Worm (Caenorhabditis elegans): Measurements from ENCODE around the gene irld-57.

The irld-57 gene

DNA sequence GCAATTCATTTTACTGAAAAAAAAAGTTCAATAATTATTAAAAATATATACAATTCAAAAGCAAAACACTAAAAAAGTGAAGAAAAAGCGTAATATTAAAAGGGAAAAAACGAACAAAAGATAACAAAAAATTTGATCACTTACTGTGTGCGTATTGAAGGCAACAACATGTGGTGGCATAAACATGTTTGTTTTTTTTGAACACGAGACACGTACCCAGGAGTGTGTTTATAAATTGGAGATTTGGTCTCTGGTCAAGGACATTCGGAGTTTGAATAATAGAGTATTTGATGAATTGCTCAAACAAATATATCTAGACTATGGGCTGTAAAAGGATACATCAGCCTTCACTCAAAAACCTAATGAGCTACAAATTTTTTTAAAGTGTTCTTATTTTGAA is 10.9 kb downstream of the irld-57 start:
- TF ChIP-seq ztf-11 (tag; optimal IDR thresholded peaks at IDR 0.05) (no peak), ceh-83 (GFP tag; optimal IDR thresholded peaks at IDR 0.05) (no peak), nhr-76 (tag; optimal IDR thresholded peaks at IDR 0.05) (no peak), snpc-4 (tag; optimal IDR thresholded peaks at IDR 0.05) (no peak), zip-8 (tag; optimal IDR thresholded peaks at IDR 0.05) (no peak), unc-120 (tag; optimal IDR thresholded peaks at IDR 0.05; ENCODE audit: poor library complexity, severe bottlenecking) (no peak), ceh-39 (tag; optimal IDR thresholded peaks at IDR 0.05) (no peak), lsy-2 (tag; optimal IDR thresholded peaks at IDR 0.05) (no peak), blmp-1 (tag; optimal IDR thresholded peaks at IDR 0.05) (no peak), sem-2 (GFP tag; optimal IDR thresholded peaks at IDR 0.05) (no peak), ceh-43 (GFP tag; optimal IDR thresholded peaks at IDR 0.05) (no peak), nhr-2 (tag; optimal IDR thresholded peaks at IDR 0.05) (no peak), mep-1 (tag; optimal IDR thresholded peaks at IDR 0.05) (no peak), mls-2 (tag; optimal IDR thresholded peaks at IDR 0.05) (no peak), nhr-12 (tag; optimal IDR thresholded peaks at IDR 0.05) (no peak), cnd-1 (tag; optimal IDR thresholded peaks at IDR 0.05) (no peak), tbx-8 (GFP tag; optimal IDR thresholded peaks at IDR 0.05) (no peak), pha-4 (tag; optimal IDR thresholded peaks at IDR 0.05) (no peak), nhr-237 (tag; optimal IDR thresholded peaks at IDR 0.05) (no peak)

- TF ChIP-seq tbx-8 (GFP tag; optimal IDR thresholded peaks at IDR 0.05) (no peak), nhr-28 (tag; optimal IDR thresholded peaks at IDR 0.05) (no peak), ceh-39 (tag; optimal IDR thresholded peaks at IDR 0.05) (no peak), nhr-2 (tag; optimal IDR thresholded peaks at IDR 0.05) (no peak), flh-1 (GFP tag; optimal IDR thresholded peaks at IDR 0.05) (no peak), sptf-1 (tag; optimal IDR thresholded peaks at IDR 0.05) (no peak), mab-5 (tag; optimal IDR thresholded peaks at IDR 0.05) (no peak), nhr-237 (tag; optimal IDR thresholded peaks at IDR 0.05) (no peak), ces-1 (GFP tag; optimal IDR thresholded peaks at IDR 0.05) (no peak), hlh-1 (tag; optimal IDR thresholded peaks at IDR 0.05) (no peak), ceh-83 (GFP tag; optimal IDR thresholded peaks at IDR 0.05) (no peak), mls-2 (tag; optimal IDR thresholded peaks at IDR 0.05) (no peak), snpc-4 (tag; optimal IDR thresholded peaks at IDR 0.05) (no peak), mep-1 (tag; optimal IDR thresholded peaks at IDR 0.05) (no peak), elt-1 (tag; optimal IDR thresholded peaks at IDR 0.05; ENCODE audit: borderline replicate concordance, insufficient read depth) (no peak), cnd-1 (tag; optimal IDR thresholded peaks at IDR 0.05) (no peak), bed-3 (GFP tag; optimal IDR thresholded peaks at IDR 0.05) (no peak), M03D4.4 (tag; optimal IDR thresholded peaks at IDR 0.05) (no peak), unc-62 (GFP tag; optimal IDR thresholded peaks at IDR 0.05) (no peak)
These were observed 14.1 kb downstream of the irld-57 start for ce11 chrV:15712385-15712784.

- TF ChIP-seq lsy-2 (tag; optimal IDR thresholded peaks at IDR 0.05): no peak
- no peak for TF ChIP-seq zip-8 (tag; optimal IDR thresholded peaks at IDR 0.05)
- no peak for TF ChIP-seq nhr-28 (tag; optimal IDR thresholded peaks at IDR 0.05)
- TF ChIP-seq snpc-4 (tag; optimal IDR thresholded peaks at IDR 0.05): no peak
- no peak for TF ChIP-seq ceh-43 (GFP tag; optimal IDR thresholded peaks at IDR 0.05)
- TF ChIP-seq mab-5 (tag; optimal IDR thresholded peaks at IDR 0.05): no peak
- no peak for TF ChIP-seq hlh-1 (tag; optimal IDR thresholded peaks at IDR 0.05)
- no peak for TF ChIP-seq nhr-76 (tag; optimal IDR thresholded peaks at IDR 0.05)
- TF ChIP-seq tbx-8 (GFP tag; optimal IDR thresholded peaks at IDR 0.05): no peak
- no peak for TF ChIP-seq drap-1 (GFP tag; optimal IDR thresholded peaks at IDR 0.05)
- TF ChIP-seq mls-2 (tag; optimal IDR thresholded peaks at IDR 0.05): no peak
- no peak for TF ChIP-seq unc-62 (GFP tag; optimal IDR thresholded peaks at IDR 0.05)
These were observed 14.6 kb downstream of the irld-57 start, which contains the start of gene str-101 for ce11 chrV:15711898-15712297. str-101 (minus strand) TSS chrV:15711998.

ce11 chrV:15710401-15710800 is 16.1 kb downstream of the irld-57 start, which contains the start of gene Y6E2A.1:
Y6E2A.1 (minus strand) TSS chrV:15710501.
- TF ChIP-seq flh-1 (GFP tag; optimal IDR thresholded peaks at IDR 0.05): no peak
- TF ChIP-seq cnd-1 (tag; optimal IDR thresholded peaks at IDR 0.05): no peak
- no peak for TF ChIP-seq ceh-39 (tag; optimal IDR thresholded peaks at IDR 0.05)
- no peak for TF ChIP-seq elt-3 (tag; optimal IDR thresholded peaks at IDR 0.05)

DNA sequence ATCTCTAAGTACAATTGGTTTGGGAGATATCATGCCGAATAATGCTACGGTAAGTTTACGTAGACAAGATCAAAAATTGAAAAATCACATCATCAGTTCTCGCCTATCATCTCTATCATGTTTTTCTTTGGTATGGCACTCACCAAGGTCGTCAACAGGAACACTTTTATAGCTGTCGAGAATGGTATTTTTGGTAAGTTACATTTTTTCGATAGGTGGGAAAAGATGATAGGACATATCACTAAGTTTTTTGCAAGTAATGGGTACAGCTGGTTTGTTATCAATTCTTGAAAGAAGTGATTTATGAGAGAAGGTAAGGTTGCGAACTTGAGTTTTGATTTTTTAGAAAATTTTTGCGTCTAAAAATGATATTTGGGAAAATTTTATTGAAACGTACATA is 18.5 kb downstream of the irld-57 start:
- TF ChIP-seq hlh-1 (tag; optimal IDR thresholded peaks at IDR 0.05) (no peak), lsy-2 (tag; optimal IDR thresholded peaks at IDR 0.05) (no peak), ztf-11 (tag; optimal IDR thresholded peaks at IDR 0.05) (no peak), mab-5 (tag; optimal IDR thresholded peaks at IDR 0.05) (no peak), snpc-4 (tag; optimal IDR thresholded peaks at IDR 0.05) (no peak), tbx-8 (GFP tag; optimal IDR thresholded peaks at IDR 0.05) (no peak), zip-8 (tag; optimal IDR thresholded peaks at IDR 0.05) (no peak), nhr-76 (tag; optimal IDR thresholded peaks at IDR 0.05) (no peak), lin-13 (tag; optimal IDR thresholded peaks at IDR 0.05) (no peak), nhr-2 (tag; optimal IDR thresholded peaks at IDR 0.05) (no peak), mep-1 (tag; optimal IDR thresholded peaks at IDR 0.05) (no peak), flh-1 (GFP tag; optimal IDR thresholded peaks at IDR 0.05) (no peak), pha-4 (tag; optimal IDR thresholded peaks at IDR 0.05) (no peak), unc-62 (GFP tag; optimal IDR thresholded peaks at IDR 0.05) (no peak), unc-120 (tag; optimal IDR thresholded peaks at IDR 0.05; ENCODE audit: poor library complexity, severe bottlenecking) (no peak), ceh-43 (GFP tag; optimal IDR thresholded peaks at IDR 0.05) (no peak), ceh-83 (GFP tag; optimal IDR thresholded peaks at IDR 0.05) (no peak), sem-2 (GFP tag; optimal IDR thresholded peaks at IDR 0.05) (no peak), ces-1 (GFP tag; optimal IDR thresholded peaks at IDR 0.05) (no peak), M03D4.4 (tag; optimal IDR thresholded peaks at IDR 0.05) (no peak)
